Fruit fly (Drosophila melanogaster): ENCODE data around the gene sloth2.

DNA sequence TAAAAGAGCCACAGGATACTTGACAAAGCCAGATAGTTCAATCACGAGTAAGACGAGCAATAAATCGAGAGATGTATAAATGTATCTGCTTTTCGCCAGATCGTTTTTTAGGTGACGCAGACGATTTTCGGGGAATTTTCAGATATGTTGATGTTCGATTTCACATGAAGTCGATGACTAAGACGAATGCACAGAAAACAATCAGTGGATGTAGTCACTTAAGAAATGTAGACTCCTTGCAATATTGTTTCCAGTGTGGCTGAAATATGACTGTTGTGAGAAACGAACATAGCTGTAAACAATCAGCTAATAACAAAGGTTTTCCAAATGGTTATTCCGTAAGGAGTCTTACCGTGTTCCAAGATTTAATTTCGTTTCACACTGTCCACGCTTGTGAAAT is 15.0 kb upstream of the sloth2 start:
- TF ChIP-seq CG8478 (optimal IDR thresholded peaks at IDR 0.05) = no peak
- TF ChIP-seq CTCF (optimal IDR thresholded peaks at IDR 0.05) = no peak

Data from S2 (cell line).